Fruit fly (Drosophila melanogaster): ENCODE results near the gene pes.

DNA sequence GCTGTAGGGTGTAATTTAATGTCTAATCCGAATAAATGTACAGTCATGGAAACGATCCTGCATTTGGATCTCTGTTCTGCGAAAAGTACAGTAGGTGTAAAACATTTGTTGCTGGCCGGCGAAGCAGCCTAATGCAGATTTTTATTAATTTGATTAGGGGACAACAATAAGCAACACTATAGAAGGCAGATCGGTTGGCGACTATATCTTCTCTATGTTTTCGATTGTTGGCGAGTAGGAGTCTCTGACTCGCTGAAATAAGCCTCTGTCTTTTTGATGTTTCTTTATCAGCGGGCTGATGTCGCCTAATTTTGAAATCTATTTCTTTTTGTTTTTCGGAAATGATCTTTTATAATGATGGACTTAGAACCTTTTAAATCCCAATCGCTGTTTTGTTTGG lies 36.1 kb upstream of the pes start:
- TF ChIP-seq CTCF (optimal IDR thresholded peaks at IDR 0.05) (no peak), CG8478 (optimal IDR thresholded peaks at IDR 0.05) (no peak)
